Fruit fly (Drosophila melanogaster): ENCODE measurements around the gene CG10646.

- TF ChIP-seq CG12605 (GFP tag; IDR thresholded peaks at IDR 0.05) (peak; percentile 96), Pif1A (GFP tag; optimal IDR thresholded peaks at IDR 0.05) (peak; percentile 96)
These were observed 20.2 kb upstream of the CG10646 start, which contains the start of the genes ver and Gcn5 for dm6 chr3L:12523941-12524340.

All from whole organism, pupa.